Fruit fly (Drosophila melanogaster) whole organism, embryonic: Measurements from ENCODE around the gene CG31826.

Source experiments
- CG11504 ChIP-seq: fragments of 200-800 bp; sonication (Bioruptor generic); optimal IDR thresholded peaks from 3 replicates; lab custom pipeline; 2019; ENCODE audit warnings: missing biosample characterization, mild to moderate bottlenecking, missing genetic modification characterization, moderate library complexity
- CG15514 ChIP-seq: fragments of 200-800 bp; sonication (Bioruptor generic); optimal IDR thresholded peaks from 3 replicates; lab custom pipeline; 2017; ENCODE audit warnings: missing biosample characterization, missing genetic modification characterization, mild to moderate bottlenecking, moderate library complexity, missing genetic modification reagents
- Dip2 ChIP-seq: fragments of 200-800 bp; sonication (Bioruptor generic); IDR thresholded peaks from 2 replicates; pipeline ENCODE4 v1.3.6; 2022; ENCODE audit warnings: missing biosample characterization, missing genetic modification characterization
- Gsc ChIP-seq: fragments of 200-800 bp; sonication (Bioruptor generic); IDR thresholded peaks from 2 replicates; pipeline ENCODE4 v1.3.6; 2022; ENCODE audit warnings: missing biosample characterization, missing genetic modification characterization
- Hsf ChIP-seq: fragments of 200-800 bp; sonication (Bioruptor generic); optimal IDR thresholded peaks from 3 replicates; lab custom pipeline; 2016; ENCODE audit warnings: missing biosample characterization, missing genetic modification characterization
- Oaz ChIP-seq: fragments of 200-800 bp; sonication (Bioruptor generic); IDR thresholded peaks from 2 replicates; pipeline ENCODE4 v1.3.6; 2022; ENCODE audit warnings: missing biosample characterization, missing genetic modification characterization
- cas ChIP-seq: fragments of 200-800 bp; sonication (Bioruptor generic); IDR thresholded peaks from 2 replicates; pipeline ENCODE4 v1.3.6; 2022; ENCODE audit warnings: missing biosample characterization, missing genetic modification characterization

dm6 chr2L:15743578-15743977 is 29.3 kb downstream of the CG31826 start:
- TF ChIP-seq Dip2 (no peak), CG11504 (tag; lab: Kevin White, UChicago) (no peak), Hsf (GFP tag; lab: Kevin White, UChicago) (no peak), Oaz (GFP tag; lab: Robert Waterston, UW) (no peak), CG15514 (GFP tag; lab: Kevin White, UChicago) (no peak), cas (GFP tag; lab: Robert Waterston, UW) (no peak), Gsc (GFP tag; lab: Robert Waterston, UW) (no peak)
